In the genomic region with DNA sequence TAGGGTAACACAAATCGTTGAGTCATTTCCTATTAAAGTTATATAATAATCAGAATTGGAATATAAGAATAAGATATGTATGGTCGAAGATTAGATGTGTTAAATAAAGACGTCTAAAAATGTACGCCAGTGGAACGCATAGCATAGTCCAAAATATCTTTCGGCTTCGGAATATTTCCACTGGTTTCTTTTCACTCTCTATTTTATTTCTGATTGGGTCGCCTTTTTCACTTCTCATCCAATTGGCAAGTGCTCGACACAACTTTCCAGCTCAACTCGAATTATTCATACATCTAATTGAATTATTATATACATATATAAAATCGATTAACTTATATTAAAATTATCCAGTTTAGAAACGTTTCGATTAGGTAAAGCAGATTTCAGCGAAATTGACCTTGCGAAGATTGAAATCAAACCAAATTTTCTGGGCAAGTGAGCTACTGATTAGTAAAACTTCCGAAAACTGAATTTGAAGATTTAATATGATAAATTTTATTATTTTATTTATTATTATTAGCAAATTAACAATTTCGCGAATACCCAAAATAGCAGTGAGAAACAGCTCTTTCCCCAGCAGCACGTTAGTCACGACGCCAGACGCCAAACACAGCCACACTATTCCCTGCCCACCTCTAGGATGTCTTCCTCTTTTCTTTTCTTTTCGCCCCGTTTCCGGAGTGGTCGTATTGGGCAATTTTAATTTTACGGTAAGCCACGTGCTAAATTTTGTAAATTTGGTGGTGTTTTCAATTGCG, we compare ENCODE assay signal across 5 fruit fly cellular contexts.
A peak's percentile ranks its signal among the peaks of the same experiment; 100 is the strongest.
TF ChIP-seq lines count a peak whose summit lies in the region.

A gene (plus strand): TSS at position 653 of the 758 bp plus-strand sequence.

- TF ChIP-seq CTCF in whole organism, embryonic (GFP tag; optimal IDR thresholded peaks at IDR 0.05; lab: Kevin White, UChicago) = peak; percentile 62

TF ChIP-seq in whole organism, adult, 20 proteins besides CTCF, POLR2A, EP300 and RAD21 (continues in another document):
- TF ChIP-seq CG14711 (tag; optimal IDR thresholded peaks at IDR 0.05; lab: Kevin White, UChicago) = peak; percentile 68
- no peak for TF ChIP-seq cnc (optimal IDR thresholded peaks at IDR 0.05; lab: Kevin White, UChicago)
- TF ChIP-seq CG12768 (GFP tag; optimal IDR thresholded peaks at IDR 0.05; lab: Kevin White, UChicago) = peak; percentile 89
- peak; percentile 83 for TF ChIP-seq CG7101 (tag; optimal IDR thresholded peaks at IDR 0.05; lab: Kevin White, UChicago)
- peak; percentile 49 for TF ChIP-seq cic (GFP tag; optimal IDR thresholded peaks at IDR 0.05; lab: Kevin White, UChicago)
- TF ChIP-seq tj (GFP tag; optimal IDR thresholded peaks at IDR 0.05; lab: Kevin White, UChicago) = peak; percentile 78
- TF ChIP-seq CG1620 (GFP tag; optimal IDR thresholded peaks at IDR 0.05; lab: Kevin White, UChicago) = peak; percentile 89
- peak; percentile 89 for TF ChIP-seq CG11617 (GFP tag; optimal IDR thresholded peaks at IDR 0.05; lab: Kevin White, UChicago)
- TF ChIP-seq Mnt (GFP tag; optimal IDR thresholded peaks at IDR 0.05; lab: Kevin White, UChicago) = peak; percentile 96
- TF ChIP-seq kay (GFP tag; lab: Kevin White, UChicago; ENCODE audit: borderline replicate concordance) = peak; percentile 67
- peak; percentile 70 for TF ChIP-seq toe (GFP tag; optimal IDR thresholded peaks at IDR 0.05; lab: Kevin White, UChicago)
- peak; percentile 88 for TF ChIP-seq Hr96 (GFP tag; optimal IDR thresholded peaks at IDR 0.05; lab: Kevin White, UChicago)
- peak; percentile 49 for TF ChIP-seq Clk (GFP tag; optimal IDR thresholded peaks at IDR 0.05; lab: Kevin White, UChicago)
- TF ChIP-seq CG5204 (GFP tag; optimal IDR thresholded peaks at IDR 0.05; lab: Kevin White, UChicago) = no peak
- peak; percentile 80 for TF ChIP-seq CG7045 (GFP tag; optimal IDR thresholded peaks at IDR 0.05; lab: Kevin White, UChicago)
- peak; percentile 80 for TF ChIP-seq Crg-1 (GFP tag; optimal IDR thresholded peaks at IDR 0.05; lab: Kevin White, UChicago)

TF ChIP-seq in whole organism, embryonic, 481 proteins besides CTCF, POLR2A, EP300 and RAD21 (continues in another document):
- TF ChIP-seq Mad (GFP tag; optimal IDR thresholded peaks at IDR 0.05; lab: Kevin White, UChicago) (peak; percentile 84), br (optimal IDR thresholded peaks at IDR 0.05; lab: Kevin White, UChicago) (no peak), ab (GFP tag; optimal IDR thresholded peaks at IDR 0.05; lab: Kevin White, UChicago) (no peak), CG6854 (GFP tag; optimal IDR thresholded peaks at IDR 0.05; lab: Kevin White, UChicago) (peak; percentile 90), MBD-R2 (GFP tag; IDR thresholded peaks at IDR 0.05; lab: Robert Waterston, UW) (peak; percentile 56; the same call in 1 of the 2 replicates), Med (GFP tag; lab: Kevin White, UChicago) (peak; percentile 98), corto (GFP tag; optimal IDR thresholded peaks at IDR 0.05; lab: Kevin White, UChicago) (peak; percentile 0), vfl (GFP tag; optimal IDR thresholded peaks at IDR 0.05; lab: Kevin White, UChicago) (peak; percentile 57), fd102C (GFP tag; optimal IDR thresholded peaks at IDR 0.05; lab: Kevin White, UChicago) (peak; percentile 61), CG11247 (GFP tag; IDR thresholded peaks at IDR 0.05; lab: Robert Waterston, UW) (peak; percentile 84), dan (GFP tag; IDR thresholded peaks at IDR 0.05; lab: Robert Waterston, UW) (no peak), jigr1 (GFP tag; IDR thresholded peaks at IDR 0.05; lab: Robert Waterston, UW) (0 out of 3 replicates have a peak, but pooled peaks have one; percentile 33), CG2116 (GFP tag; optimal IDR thresholded peaks at IDR 0.05; lab: Kevin White, UChicago) (peak; percentile 73), maf-S (GFP tag; optimal IDR thresholded peaks at IDR 0.05; lab: Kevin White, UChicago) (peak; percentile 67), CG3281 (GFP tag; optimal IDR thresholded peaks at IDR 0.05; lab: Kevin White, UChicago) (peak; percentile 87), bowl (GFP tag; IDR thresholded peaks at IDR 0.05; lab: Robert Waterston, UW) (peak; percentile 63; the same call in 1 of the 2 replicates)

TF ChIP-seq in whole organism, prepupa, 60 proteins besides CTCF, POLR2A, EP300 and RAD21 (continues in another document):
- TF ChIP-seq eg (GFP tag; IDR thresholded peaks at IDR 0.05; lab: Robert Waterston, UW) = peak; percentile 84
- TF ChIP-seq salr (GFP tag; optimal IDR thresholded peaks at IDR 0.05; lab: Kevin White, UChicago) = peak; percentile 54 to 84
- TF ChIP-seq pdm3 (GFP tag; optimal IDR thresholded peaks at IDR 0.05; lab: Kevin White, UChicago) = peak; percentile 69
- peak; percentile 5 for TF ChIP-seq Ets21C (GFP tag; optimal IDR thresholded peaks at IDR 0.05; lab: Kevin White, UChicago)
- peak; percentile 84 for TF ChIP-seq CG7368 (GFP tag; optimal IDR thresholded peaks at IDR 0.05; lab: Kevin White, UChicago)
- TF ChIP-seq CG34406 (GFP tag; optimal IDR thresholded peaks at IDR 0.05; lab: Kevin White, UChicago) = peak; percentile 70
- peak; percentile 44 for TF ChIP-seq fkh (GFP tag; optimal IDR thresholded peaks at IDR 0.05; lab: Kevin White, UChicago)
- TF ChIP-seq Lpt (GFP tag; optimal IDR thresholded peaks at IDR 0.05; lab: Kevin White, UChicago) = no peak
- TF ChIP-seq Smox (GFP tag; optimal IDR thresholded peaks at IDR 0.05; lab: Kevin White, UChicago) = peak; percentile 71
- TF ChIP-seq CG6792 (GFP tag; optimal IDR thresholded peaks at IDR 0.05; lab: Kevin White, UChicago) = peak; percentile 62
- TF ChIP-seq CG3919 (GFP tag; optimal IDR thresholded peaks at IDR 0.05; lab: Kevin White, UChicago) = peak; percentile 90
- peak; percentile 57 for TF ChIP-seq CG8319 (GFP tag; optimal IDR thresholded peaks at IDR 0.05; lab: Kevin White, UChicago)
- TF ChIP-seq Blimp-1 (GFP tag; optimal IDR thresholded peaks at IDR 0.05; lab: Kevin White, UChicago) = peak; percentile 66
- peak; percentile 64 for TF ChIP-seq CG8632 (GFP tag; optimal IDR thresholded peaks at IDR 0.05; lab: Kevin White, UChicago)
- peak; percentile 75 for TF ChIP-seq Hr39 (GFP tag; optimal IDR thresholded peaks at IDR 0.05; lab: Kevin White, UChicago)
- TF ChIP-seq CG6163 (GFP tag; IDR thresholded peaks at IDR 0.05; lab: Robert Waterston, UW) = peak; percentile 91
- peak; percentile 49 for TF ChIP-seq dac (GFP tag; optimal IDR thresholded peaks at IDR 0.05; lab: Kevin White, UChicago)

TF ChIP-seq in whole organism, pupa, 21 proteins besides CTCF, POLR2A, EP300 and RAD21 (continues in another document):
- TF ChIP-seq Snoo (tag; optimal IDR thresholded peaks at IDR 0.05; lab: Kevin White, UChicago) (peak; percentile 88), D1 (tag; optimal IDR thresholded peaks at IDR 0.05; lab: Kevin White, UChicago) (no peak), Ets98B (GFP tag; IDR thresholded peaks at IDR 0.05; lab: Robert Waterston, UW) (peak; percentile 74), gl (tag; optimal IDR thresholded peaks at IDR 0.05; lab: Kevin White, UChicago) (peak; percentile 47), CG32121 (GFP tag; IDR thresholded peaks at IDR 0.05; lab: Robert Waterston, UW) (peak; percentile 33; the same call in 1 of the 2 replicates), Pif1B (GFP tag; optimal IDR thresholded peaks at IDR 0.05; lab: Kevin White, UChicago) (peak; percentile 64), fd96Ca (GFP tag; IDR thresholded peaks at IDR 0.05; lab: Robert Waterston, UW) (peak; percentile 59; the same call in 1 of the 3 replicates), CG12605 (GFP tag; IDR thresholded peaks at IDR 0.05; lab: Robert Waterston, UW) (peak; percentile 72), CG14655 (GFP tag; optimal IDR thresholded peaks at IDR 0.05; lab: Kevin White, UChicago) (peak; percentile 53), CG15710 (tag; optimal IDR thresholded peaks at IDR 0.05; lab: Kevin White, UChicago) (peak; percentile 56), EcR (GFP tag; optimal IDR thresholded peaks at IDR 0.05; lab: Kevin White, UChicago) (no peak), CG13204 (GFP tag; optimal IDR thresholded peaks at IDR 0.05; lab: Kevin White, UChicago) (peak; percentile 69), CG17806 (tag; optimal IDR thresholded peaks at IDR 0.05; lab: Kevin White, UChicago) (peak; percentile 30), CG8301 (tag; optimal IDR thresholded peaks at IDR 0.05; lab: Kevin White, UChicago) (peak; percentile 35), CG9948 (tag; optimal IDR thresholded peaks at IDR 0.05; lab: Kevin White, UChicago) (peak; percentile 1), Pif1A (GFP tag; optimal IDR thresholded peaks at IDR 0.05; lab: Kevin White, UChicago) (peak; percentile 72), rn (GFP tag; IDR thresholded peaks at IDR 0.05; lab: Robert Waterston, UW) (peak; percentile 39; the same call in 1 of the 2 replicates), CG4496 (GFP tag; IDR thresholded peaks at IDR 0.05; lab: Robert Waterston, UW) (peak; percentile 86)

TF ChIP-seq in whole organism, wandering third instar larva, 38 proteins besides CTCF, POLR2A, EP300 and RAD21 (continues in another document):
- TF ChIP-seq Hnf4 (GFP tag; optimal IDR thresholded peaks at IDR 0.05; lab: Kevin White, UChicago) (peak; percentile 51), dsf (GFP tag; optimal IDR thresholded peaks at IDR 0.05; lab: Kevin White, UChicago; ENCODE audit: borderline replicate concordance) (peak; percentile 13), Hr78 (GFP tag; optimal IDR thresholded peaks at IDR 0.05; lab: Kevin White, UChicago) (no peak), br (GFP tag; optimal IDR thresholded peaks at IDR 0.05; lab: Kevin White, UChicago) (peak; percentile 53), CrebA (GFP tag; optimal IDR thresholded peaks at IDR 0.05; lab: Kevin White, UChicago; ENCODE audit: borderline replicate concordance) (no peak), OdsH (GFP tag; optimal IDR thresholded peaks at IDR 0.05; lab: Kevin White, UChicago) (peak; percentile 40), Hr83 (GFP tag; optimal IDR thresholded peaks at IDR 0.05; lab: Kevin White, UChicago; ENCODE audit: poor library complexity, severe bottlenecking) (peak; percentile 95), HLH106 (tag; optimal IDR thresholded peaks at IDR 0.05; lab: Kevin White, UChicago) (peak; percentile 71), lola (GFP tag; optimal IDR thresholded peaks at IDR 0.05; lab: Kevin White, UChicago) (no peak), Myc (optimal IDR thresholded peaks at IDR 0.05; lab: Kevin White, UChicago) (peak; percentile 29), CG32264 (GFP tag; optimal IDR thresholded peaks at IDR 0.05; lab: Kevin White, UChicago) (no peak), usp (GFP tag; optimal IDR thresholded peaks at IDR 0.05; lab: Kevin White, UChicago) (no peak), sage (GFP tag; optimal IDR thresholded peaks at IDR 0.05; lab: Kevin White, UChicago) (peak; percentile 46), Rel (GFP tag; optimal IDR thresholded peaks at IDR 0.05; lab: Kevin White, UChicago) (no peak), Rel (tag; optimal IDR thresholded peaks at IDR 0.05; lab: Kevin White, UChicago) (peak; percentile 41), psq (GFP tag; optimal IDR thresholded peaks at IDR 0.05; lab: Kevin White, UChicago) (peak; percentile 55), brk (GFP tag; optimal IDR thresholded peaks at IDR 0.05; lab: Kevin White, UChicago) (peak; percentile 32), Dfd (GFP tag; optimal IDR thresholded peaks at IDR 0.05; lab: Kevin White, UChicago) (no peak), CG9705 (GFP tag; optimal IDR thresholded peaks at IDR 0.05; lab: Kevin White, UChicago) (peak; percentile 84), Jra (GFP tag; optimal IDR thresholded peaks at IDR 0.05; lab: Kevin White, UChicago) (peak; percentile 22)
